Fruit fly (Drosophila melanogaster): Measurements from ENCODE around the gene Tengl2.

Gene Tengl2

dm6 chr2L:2242139-2242538 is 3.0 kb upstream of the Tengl2 start, which contains the start of gene CG4267 (continued):
- TF ChIP-seq z (GFP tag; IDR thresholded peaks at IDR 0.05), result no peak; the same call in 2 of the 3 replicates
- no peak for TF ChIP-seq salm (tag; optimal IDR thresholded peaks at IDR 0.05)
- no peak for TF ChIP-seq tup (GFP tag; optimal IDR thresholded peaks at IDR 0.05)
- peak; percentile 34 for TF ChIP-seq unc-4 (GFP tag; IDR thresholded peaks at IDR 0.05; ENCODE audit: partially characterized antibody)
- TF ChIP-seq prd (optimal IDR thresholded peaks at IDR 0.05), result no peak
- TF ChIP-seq prd (GFP tag; IDR thresholded peaks at IDR 0.05), result no peak
- no peak for TF ChIP-seq CG4820 (GFP tag; optimal IDR thresholded peaks at IDR 0.05)
- TF ChIP-seq CG9876 (GFP tag; optimal IDR thresholded peaks at IDR 0.05), result no peak
- TF ChIP-seq dan (GFP tag; IDR thresholded peaks at IDR 0.05), result no peak
- no peak for TF ChIP-seq Asciz (GFP tag; optimal IDR thresholded peaks at IDR 0.05)
- TF ChIP-seq Xrp1 (GFP tag; IDR thresholded peaks at IDR 0.05), result no peak
- no peak for TF ChIP-seq hth (optimal IDR thresholded peaks at IDR 0.05)
- peak; percentile 32; the same call in 1 of the 2 replicates for TF ChIP-seq Rfx (GFP tag; IDR thresholded peaks at IDR 0.05)
- 0 out of 3 replicates have a peak, but pooled peaks have one; percentile 27 for TF ChIP-seq ken (GFP tag; IDR thresholded peaks at IDR 0.05)
- no peak for TF ChIP-seq hkb (optimal IDR thresholded peaks at IDR 0.05)
- TF ChIP-seq hkb (GFP tag; IDR thresholded peaks at IDR 0.05), result 0 out of 2 replicates have a peak, but pooled peaks have one; percentile 31
- TF ChIP-seq CG17829 (tag; optimal IDR thresholded peaks at IDR 0.05), result no peak
- peak; percentile 80 for TF ChIP-seq Med (GFP tag)
- TF ChIP-seq Dll (GFP tag; IDR thresholded peaks at IDR 0.05; ENCODE audit: partially characterized antibody), result peak; percentile 63
- no peak for TF ChIP-seq jumu (GFP tag; optimal IDR thresholded peaks at IDR 0.05)
- TF ChIP-seq zen2 (GFP tag; IDR thresholded peaks at IDR 0.05; ENCODE audit: partially characterized antibody), result peak; percentile 67; the same call in 2 of the 3 replicates
- TF ChIP-seq scrt (GFP tag; optimal IDR thresholded peaks at IDR 0.05), result no peak
- TF ChIP-seq CG10147 (GFP tag; optimal IDR thresholded peaks at IDR 0.05), result no peak

dm6 chr2L:2240493-2240892 is 1.3 kb upstream of the Tengl2 start, which contains the start of gene Tengl1:
Tengl1 (minus strand) TSS chr2L:2240593.
- no peak for TF ChIP-seq bowl (GFP tag; IDR thresholded peaks at IDR 0.05)
- TF ChIP-seq CG10274 (GFP tag; optimal IDR thresholded peaks at IDR 0.05), result no peak
- TF ChIP-seq Mes4 (GFP tag; optimal IDR thresholded peaks at IDR 0.05), result no peak
- TF ChIP-seq Dek (tag; optimal IDR thresholded peaks at IDR 0.05), result no peak
- no peak for TF ChIP-seq Bgb (GFP tag; IDR thresholded peaks at IDR 0.05; ENCODE audit: partially characterized antibody)
- TF ChIP-seq CG7556 (GFP tag; optimal IDR thresholded peaks at IDR 0.05), result no peak
- no peak for TF ChIP-seq fd3F (GFP tag; optimal IDR thresholded peaks at IDR 0.05)
- TF ChIP-seq CG31441 (GFP tag; IDR thresholded peaks at IDR 0.05), result no peak
- no peak for TF ChIP-seq CG17912 (GFP tag; optimal IDR thresholded peaks at IDR 0.05)
- TF ChIP-seq CG43689 (GFP tag; IDR thresholded peaks at IDR 0.05), result no peak
- TF ChIP-seq Oli (tag; optimal IDR thresholded peaks at IDR 0.05), result no peak
- no peak for TF ChIP-seq zfh2 (GFP tag; optimal IDR thresholded peaks at IDR 0.05)
- TF ChIP-seq CG10431 (GFP tag; optimal IDR thresholded peaks at IDR 0.05), result no peak
- no peak for TF ChIP-seq pita (GFP tag; optimal IDR thresholded peaks at IDR 0.05)
- TF ChIP-seq aop (GFP tag; IDR thresholded peaks at IDR 0.05), result no peak
- TF ChIP-seq CG10565 (GFP tag; optimal IDR thresholded peaks at IDR 0.05), result no peak
- no peak for TF ChIP-seq CG2875 (GFP tag; optimal IDR thresholded peaks at IDR 0.05)

dm6 chr2L:2238151-2238550 is 1.0 kb downstream of the Tengl2 start, which contains the start of gene Tengl3:
Tengl3 (minus strand) TSS chr2L:2238251.
- TF ChIP-seq CG34422 (GFP tag; IDR thresholded peaks at IDR 0.05), result no peak
- TF ChIP-seq CG15073 (GFP tag; optimal IDR thresholded peaks at IDR 0.05), result no peak
- no peak for TF ChIP-seq CG34376 (GFP tag; optimal IDR thresholded peaks at IDR 0.05)
- TF ChIP-seq BEAF-32 (GFP tag; optimal IDR thresholded peaks at IDR 0.05), result no peak
- no peak for TF ChIP-seq CG13775 (GFP tag; optimal IDR thresholded peaks at IDR 0.05)
- TF ChIP-seq Adf1 (GFP tag; IDR thresholded peaks at IDR 0.05), result no peak
- no peak for TF ChIP-seq CG17385 (GFP tag; optimal IDR thresholded peaks at IDR 0.05)
- no peak for TF ChIP-seq CG11398 (GFP tag; optimal IDR thresholded peaks at IDR 0.05)
- TF ChIP-seq sens-2 (GFP tag; IDR thresholded peaks at IDR 0.05), result no peak
- TF ChIP-seq CG30020 (tag; optimal IDR thresholded peaks at IDR 0.05), result no peak
- TF ChIP-seq HLHmδ (GFP tag; optimal IDR thresholded peaks at IDR 0.05), result no peak
- no peak for TF ChIP-seq Sry-β (GFP tag; optimal IDR thresholded peaks at IDR 0.05)
- no peak for TF ChIP-seq HLH54F (GFP tag; optimal IDR thresholded peaks at IDR 0.05)
